Worm (Caenorhabditis elegans) whole organism, young adult: Measurements from ENCODE around the gene srz-90.

Source experiments
- B0019.2 ChIP-seq: fragments of 200-800 bp; sonication (Bioruptor generic); conservative IDR thresholded peaks from 2 replicates; pipeline ENCODE4 v1.3.6; 2022; ENCODE audit warnings: missing genetic modification reagents, missing genetic modification characterization, missing compliant biosample characterization
- F33H1.4 ChIP-seq: fragments of 200-800 bp; sonication (Bioruptor generic); IDR thresholded peaks from 2 replicates; pipeline ENCODE4 v1.3.6; 2022; ENCODE audit warnings: missing genetic modification reagents, missing genetic modification characterization, missing compliant biosample characterization
- cebp-2 ChIP-seq: fragments of 200-800 bp; sonication (Bioruptor generic); IDR thresholded peaks from 2 replicates; pipeline ENCODE4 v1.3.6; 2022; ENCODE audit warnings: missing genetic modification characterization, missing compliant biosample characterization
- ets-4 ChIP-seq: fragments of 200-800 bp; sonication (Bioruptor generic); optimal IDR thresholded peaks from 2 replicates; lab custom pipeline; 2018; ENCODE audit warnings: mild to moderate bottlenecking, missing genetic modification characterization, missing compliant biosample characterization
- snpc-4 ChIP-seq, 5 experiments: fragments of 150-350 bp in 1 of 5; sonication (generic microtip) in 4 of 5; optimal IDR thresholded peaks; 2 replicates each; lab custom pipeline; 2014 to 2018; ENCODE audit warnings: missing genetic modification characterization in 5 of 5, missing biosample characterization in 3 of 5, antibody characterized with exemption in 2 of 5, mild to moderate bottlenecking in 2 of 5, missing compliant biosample characterization in 2 of 5, missing genotype in 2 of 5, moderate library complexity in 2 of 5, missing genetic modification reagents in 1 of 5
- sptf-2 ChIP-seq: fragments of 200-800 bp; sonication (Bioruptor generic); optimal IDR thresholded peaks from 2 replicates; lab custom pipeline; 2018; ENCODE audit warnings: mild to moderate bottlenecking, missing genetic modification characterization, missing compliant biosample characterization
- tbx-9 ChIP-seq: sonication (generic microtip); optimal IDR thresholded peaks from 2 replicates; lab custom pipeline; 2016; ENCODE audit warnings: borderline replicate concordance, missing genetic modification characterization, inconsistent platforms, missing compliant biosample characterization
- unc-130 ChIP-seq: sonication (generic microtip); optimal IDR thresholded peaks from 2 replicates; lab custom pipeline; 2016; ENCODE audit warnings: missing genetic modification reagents, missing genetic modification characterization, missing compliant biosample characterization
- ztf-3 ChIP-seq: fragments of 200-800 bp; sonication (Bioruptor generic); optimal IDR thresholded peaks from 2 replicates; lab custom pipeline; 2018; ENCODE audit warnings: mild to moderate bottlenecking, missing genetic modification characterization, missing compliant biosample characterization

DNA sequence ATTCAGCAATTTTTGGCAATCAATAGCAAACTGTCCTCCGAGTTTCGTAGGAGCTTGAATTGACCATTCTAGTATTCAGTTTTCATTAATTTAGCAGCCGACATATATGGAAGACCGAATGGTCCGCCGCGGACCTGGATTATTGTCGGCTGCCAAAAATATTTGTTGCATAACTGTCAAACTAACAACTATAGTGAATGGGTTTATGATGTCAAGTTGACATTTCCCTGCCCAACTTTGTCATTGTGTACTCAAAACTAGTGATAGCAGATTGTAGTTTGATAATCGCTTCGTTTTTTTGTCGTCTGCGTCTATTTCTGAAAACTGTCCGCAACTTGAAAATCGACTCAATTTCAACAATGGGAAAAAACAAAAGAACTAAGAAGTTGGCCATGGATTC, 21.5 kb downstream of the srz-90 start, which contains the start of gene fbxa-176:
- no peak for TF ChIP-seq cebp-2 (GFP tag; lab: Robert Waterston, UW)
- no peak for TF ChIP-seq unc-130 (GFP tag; lab: Kevin White, UChicago)
- no peak for TF ChIP-seq B0019.2
- no peak for TF ChIP-seq tbx-9
- TF ChIP-seq snpc-4 (GFP tag; optimal IDR thresholded peaks at IDR 0.05; lab: Kevin White, UChicago), result no peak
- peak; percentile 46 to 88 (median 77) for TF ChIP-seq snpc-4 (tag; optimal IDR thresholded peaks at IDR 0.05; lab: Kevin White, UChicago)
- TF ChIP-seq ets-4 (GFP tag; lab: Kevin White, UChicago), result no peak
- TF ChIP-seq sptf-2 (GFP tag; lab: Kevin White, UChicago), result no peak
- TF ChIP-seq F33H1.4 (GFP tag; lab: Robert Waterston, UW), result no peak
- TF ChIP-seq ztf-3, result no peak
